Worm (Caenorhabditis elegans): ENCODE results near the gene ZC250.2.

DNA sequence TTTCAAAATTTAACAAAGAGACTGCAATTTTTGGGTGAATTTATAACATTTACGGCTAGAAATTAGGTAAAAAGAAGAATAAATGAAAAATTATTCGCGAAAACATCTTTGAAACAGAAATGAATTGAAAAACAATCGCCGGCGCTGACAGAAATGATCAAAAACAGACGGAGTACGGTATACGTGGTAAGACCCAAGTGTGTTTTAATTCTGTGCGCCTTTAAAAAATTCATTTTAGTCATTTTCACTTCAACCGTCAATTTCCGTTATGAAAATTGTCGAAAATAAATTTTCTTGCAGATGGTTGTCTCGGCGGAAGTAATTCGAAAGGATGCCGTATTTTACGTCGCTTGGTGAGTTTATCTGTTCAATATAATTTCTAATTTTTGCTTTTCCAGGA lies 35.9 kb upstream of the ZC250.2 start, which contains the start of gene C53A3.3:
- TF ChIP-seq aly-2 (tag; optimal IDR thresholded peaks at IDR 0.05) = no peak
- TF ChIP-seq nhr-12 (tag; optimal IDR thresholded peaks at IDR 0.05) = no peak
- no peak for TF ChIP-seq nhr-237 (tag; optimal IDR thresholded peaks at IDR 0.05)
- no peak for TF ChIP-seq egl-27 (tag; optimal IDR thresholded peaks at IDR 0.05)
- no peak for TF ChIP-seq tbx-2 (tag; optimal IDR thresholded peaks at IDR 0.05)
- TF ChIP-seq elt-3 (tag; optimal IDR thresholded peaks at IDR 0.05) = no peak
- no peak for TF ChIP-seq zag-1 (tag; optimal IDR thresholded peaks at IDR 0.05)
- no peak for TF ChIP-seq fkh-2 (tag; optimal IDR thresholded peaks at IDR 0.05)
- no peak for TF ChIP-seq pqm-1 (tag; optimal IDR thresholded peaks at IDR 0.05)
- no peak for TF ChIP-seq nhr-28 (tag; optimal IDR thresholded peaks at IDR 0.05)
- TF ChIP-seq skn-1 (tag; optimal IDR thresholded peaks at IDR 0.05) = no peak
- TF ChIP-seq ztf-4 (tag; optimal IDR thresholded peaks at IDR 0.05) = no peak
- no peak for TF ChIP-seq ceh-82 (tag; optimal IDR thresholded peaks at IDR 0.05)
